Worm (Caenorhabditis elegans) whole organism, L2 larva: Measurements from ENCODE around the gene par-3.

Experiments
- aly-2 ChIP-seq: fragments of 150-350 bp; optimal IDR thresholded peaks from 2 replicates; lab custom pipeline; 2014; ENCODE audit warnings: missing biosample characterization, missing genetic modification characterization
- ama-1 ChIP-seq: fragments of 150-350 bp; optimal IDR thresholded peaks from 2 replicates; lab custom pipeline; 2018; ENCODE audit warnings: inconsistent platforms
- ceh-16 ChIP-seq: fragments of 150-350 bp; optimal IDR thresholded peaks from 2 replicates; lab custom pipeline; 2014; ENCODE audit warnings: missing biosample characterization, missing genetic modification characterization
- ceh-82 ChIP-seq: fragments of 150-350 bp; optimal IDR thresholded peaks from 2 replicates; lab custom pipeline; 2014; ENCODE audit warnings: missing biosample characterization, missing genetic modification characterization
- dmd-4 ChIP-seq: sonication (generic microtip); optimal IDR thresholded peaks from 2 replicates; lab custom pipeline; 2017; ENCODE audit warnings: missing biosample characterization, missing genetic modification characterization
- elt-3 ChIP-seq: sonication (generic microtip); optimal IDR thresholded peaks from 2 replicates; lab custom pipeline; 2017; ENCODE audit warnings: missing biosample characterization, missing genetic modification characterization
- fos-1 ChIP-seq: fragments of 150-350 bp; optimal IDR thresholded peaks from 2 replicates; lab custom pipeline; 2014; ENCODE audit warnings: missing biosample characterization, missing genetic modification characterization
- gmeb-1 ChIP-seq: fragments of 150-350 bp; optimal IDR thresholded peaks from 2 replicates; lab custom pipeline; 2014; ENCODE audit warnings: missing biosample characterization, missing genetic modification characterization
- mab-5 ChIP-seq: fragments of 150-350 bp; optimal IDR thresholded peaks from 2 replicates; lab custom pipeline; 2014; ENCODE audit warnings: missing biosample characterization, missing genetic modification characterization
- mdl-1 ChIP-seq, 2 experiments: fragments of 150-350 bp in 1 of 2; sonication (generic microtip) in 1 of 2; optimal IDR thresholded peaks; 2 replicates each; lab custom pipeline; 2017; ENCODE audit warnings: missing biosample characterization in 2 of 2, missing genetic modification characterization in 2 of 2
- nhr-11 ChIP-seq: fragments of 150-350 bp; optimal IDR thresholded peaks from 2 replicates; lab custom pipeline; 2014; ENCODE audit warnings: missing biosample characterization, missing genetic modification characterization
- nhr-12 ChIP-seq: fragments of 150-350 bp; optimal IDR thresholded peaks from 2 replicates; lab custom pipeline; 2014; ENCODE audit warnings: missing biosample characterization, missing genetic modification characterization
- nhr-237 ChIP-seq: fragments of 150-350 bp; optimal IDR thresholded peaks from 2 replicates; lab custom pipeline; 2014; ENCODE audit warnings: missing biosample characterization, missing genetic modification characterization
- unc-55 ChIP-seq: fragments of 150-350 bp; sonication (generic microtip); optimal IDR thresholded peaks from 3 replicates; lab custom pipeline; 2014; ENCODE audit warnings: missing biosample characterization, missing genetic modification reagents, missing genetic modification characterization

DNA sequence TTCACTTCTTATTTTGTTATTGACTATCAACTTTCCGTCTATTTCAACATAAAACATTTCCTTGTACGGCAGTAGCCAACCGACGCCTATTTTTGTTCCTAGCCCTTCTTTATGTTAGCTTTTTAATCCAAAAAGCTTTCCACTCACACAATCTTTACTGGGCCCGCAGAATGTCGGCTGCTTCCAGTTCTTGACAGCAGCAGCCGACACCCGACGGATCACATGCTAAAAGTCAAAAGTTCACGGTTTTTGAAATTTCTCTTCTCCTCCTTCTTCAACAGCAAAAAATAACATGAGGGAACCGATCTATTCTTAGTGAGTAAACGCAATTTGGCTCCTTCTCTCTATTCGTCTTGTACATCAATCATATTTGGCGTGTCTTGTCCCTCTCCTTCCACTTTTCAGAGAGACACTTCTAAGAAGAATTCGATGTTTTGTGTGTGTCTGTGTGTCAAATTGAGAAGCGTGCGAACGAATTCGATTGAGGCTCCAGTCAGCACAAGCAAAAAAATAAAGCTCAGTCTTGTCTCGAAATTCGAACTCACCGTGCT, 31.5 kb upstream of the par-3 start:
- peak in 1 of 2 experiments; percentile 12 for TF ChIP-seq mdl-1 (tag; optimal IDR thresholded peaks at IDR 0.05; lab: Kevin White, UChicago)
- TF ChIP-seq fos-1 (tag; lab: Kevin White, UChicago): no peak
- no peak for TF ChIP-seq nhr-237 (tag; lab: Kevin White, UChicago)
- no peak for TF ChIP-seq ama-1 (lab: Kevin White, UChicago)
- no peak for TF ChIP-seq nhr-11
- TF ChIP-seq nhr-12: no peak
- peak; percentile 54 for TF ChIP-seq unc-55 (GFP tag; lab: Kevin White, UChicago)
- TF ChIP-seq ceh-16: no peak
- TF ChIP-seq dmd-4 (tag; lab: Kevin White, UChicago): no peak
- no peak for TF ChIP-seq aly-2 (tag; lab: Kevin White, UChicago)
- no peak for TF ChIP-seq mab-5 (tag; lab: Kevin White, UChicago)
- no peak for TF ChIP-seq gmeb-1 (tag; lab: Kevin White, UChicago)
- TF ChIP-seq ceh-82: no peak
- no peak for TF ChIP-seq elt-3 (tag; lab: Kevin White, UChicago)
